Fruit fly (Drosophila melanogaster): ENCODE results near the gene tal-2A.

The tal-2A gene

dm6 chr3R:13802057-13802817 lies 10.7 kb upstream of the tal-2A start (continued):
- peak; percentile 77 for TF ChIP-seq CG7372 (GFP tag; IDR thresholded peaks at IDR 0.05)
- no peak for TF ChIP-seq gem (tag; optimal IDR thresholded peaks at IDR 0.05)
- 0 out of 4 replicates have a peak, but pooled peaks have one; percentile 31 for TF ChIP-seq chinmo (GFP tag; IDR thresholded peaks at IDR 0.05; ENCODE audit: partially characterized antibody)
- no peak for TF ChIP-seq Drgx (GFP tag; IDR thresholded peaks at IDR 0.05)
- TF ChIP-seq CG11456 (GFP tag; IDR thresholded peaks at IDR 0.05), result no peak
- no peak for TF ChIP-seq NK7.1 (GFP tag; optimal IDR thresholded peaks at IDR 0.05)
- peak; percentile 85 for TF ChIP-seq Ets65A (GFP tag)
- TF ChIP-seq CG15514 (GFP tag; optimal IDR thresholded peaks at IDR 0.05), result no peak
- TF ChIP-seq Hsf (GFP tag; optimal IDR thresholded peaks at IDR 0.05), result no peak
- no peak for TF ChIP-seq Hey (tag; optimal IDR thresholded peaks at IDR 0.05)
- no peak for TF ChIP-seq CG6272 (GFP tag; IDR thresholded peaks at IDR 0.05)
- 0 out of 2 replicates have a peak, but pooled peaks have one; percentile 21 for TF ChIP-seq Scr (GFP tag; IDR thresholded peaks at IDR 0.05; ENCODE audit: partially characterized antibody)
- TF ChIP-seq CG6813 (GFP tag; optimal IDR thresholded peaks at IDR 0.05), result peak; percentile 25
- peak; percentile 65 for TF ChIP-seq CG13296 (GFP tag; optimal IDR thresholded peaks at IDR 0.05)
- no peak for TF ChIP-seq CG30020 (tag; optimal IDR thresholded peaks at IDR 0.05)
- TF ChIP-seq CkIIα-i1 (GFP tag; IDR thresholded peaks at IDR 0.05), result no peak
- peak; percentile 18 for TF ChIP-seq CG4328 (GFP tag; optimal IDR thresholded peaks at IDR 0.05)
- TF ChIP-seq CG15269 (tag; optimal IDR thresholded peaks at IDR 0.05), result no peak
- TF ChIP-seq CG17359 (tag; optimal IDR thresholded peaks at IDR 0.05), result no peak
- TF ChIP-seq C15 (GFP tag; IDR thresholded peaks at IDR 0.05), result no peak
- TF ChIP-seq CG4617 (GFP tag; optimal IDR thresholded peaks at IDR 0.05; ENCODE audit: borderline replicate concordance), result no peak
- peak; percentile 97 for TF ChIP-seq nerfin-1 (tag; optimal IDR thresholded peaks at IDR 0.05)
- TF ChIP-seq CG13894 (tag; optimal IDR thresholded peaks at IDR 0.05), result peak; percentile 92
- TF ChIP-seq CG3281 (GFP tag; optimal IDR thresholded peaks at IDR 0.05), result peak; percentile 25
- no peak for TF ChIP-seq CG5180 (GFP tag; optimal IDR thresholded peaks at IDR 0.05)
- peak; percentile 45 for TF ChIP-seq Hand (GFP tag; optimal IDR thresholded peaks at IDR 0.05)
- no peak for TF ChIP-seq CG8290 (GFP tag; optimal IDR thresholded peaks at IDR 0.05)
- peak in 1 of 2 experiments; percentile 19 for TF ChIP-seq CG8290 (tag; optimal IDR thresholded peaks at IDR 0.05)
- TF ChIP-seq Bgb (GFP tag; IDR thresholded peaks at IDR 0.05; ENCODE audit: partially characterized antibody), result 0 out of 2 replicates have a peak, but pooled peaks have one; percentile 35
- TF ChIP-seq Rx (GFP tag; IDR thresholded peaks at IDR 0.05), result no peak
- TF ChIP-seq insv (GFP tag; optimal IDR thresholded peaks at IDR 0.05), result peak in 1 of 2 experiments; percentile 30
- TF ChIP-seq bsh (GFP tag; optimal IDR thresholded peaks at IDR 0.05), result no peak
- peak; percentile 44 for TF ChIP-seq caup (GFP tag; optimal IDR thresholded peaks at IDR 0.05; ENCODE audit: severe bottlenecking)
- TF ChIP-seq CG6791 (GFP tag; IDR thresholded peaks at IDR 0.05; ENCODE audit: partially characterized antibody), result peak; percentile 27; the same call in 1 of the 3 replicates
- TF ChIP-seq CG12769 (tag; optimal IDR thresholded peaks at IDR 0.05), result peak; percentile 67
- TF ChIP-seq CG8478 (optimal IDR thresholded peaks at IDR 0.05), result no peak
- TF ChIP-seq tna (GFP tag; IDR thresholded peaks at IDR 0.05; ENCODE audit: partially characterized antibody), result no peak
- no peak for TF ChIP-seq Lpt (GFP tag; optimal IDR thresholded peaks at IDR 0.05)
- peak; percentile 31 for TF ChIP-seq CG17912 (GFP tag; optimal IDR thresholded peaks at IDR 0.05)
- TF ChIP-seq sim (GFP tag; IDR thresholded peaks at IDR 0.05), result no peak
- no peak for TF ChIP-seq kni (GFP tag; optimal IDR thresholded peaks at IDR 0.05)
- TF ChIP-seq Sry-δ (GFP tag; optimal IDR thresholded peaks at IDR 0.05), result no peak
- no peak for TF ChIP-seq Hr78 (GFP tag; optimal IDR thresholded peaks at IDR 0.05)
- peak; percentile 64 for TF ChIP-seq abd-A (tag; optimal IDR thresholded peaks at IDR 0.05)
- TF ChIP-seq pfk (GFP tag; optimal IDR thresholded peaks at IDR 0.05), result peak; percentile 26
- peak; percentile 50 for TF ChIP-seq mirr (GFP tag; optimal IDR thresholded peaks at IDR 0.05)
- TF ChIP-seq z (GFP tag; IDR thresholded peaks at IDR 0.05), result 0 out of 3 replicates have a peak, but pooled peaks have one; percentile 6
- TF ChIP-seq CG14860 (GFP tag; IDR thresholded peaks at IDR 0.05; ENCODE audit: partially characterized antibody), result no peak

Measured in whole organism, embryonic.